Worm (Caenorhabditis elegans): ENCODE data around the gene tbx-37.

DNA sequence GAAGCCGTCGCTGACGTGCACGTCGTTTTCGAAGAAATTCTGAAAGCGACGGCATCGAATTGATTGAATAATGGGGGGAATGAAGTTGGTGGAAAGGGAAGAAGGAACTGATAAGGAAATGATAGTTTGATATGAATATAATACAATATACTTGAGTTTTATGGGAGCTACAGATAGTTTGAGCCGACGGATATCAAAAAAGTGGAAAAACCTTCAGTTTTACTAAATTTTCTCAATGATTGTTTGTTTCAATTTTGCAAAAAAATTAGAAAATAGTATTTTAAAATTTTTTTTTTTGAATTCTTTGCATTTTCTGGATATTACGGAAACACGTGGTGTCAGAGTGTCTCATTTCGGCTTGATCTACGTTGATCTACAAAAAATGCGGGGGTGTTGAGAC lies 43.9 kb upstream of the tbx-37 start, which contains the start of gene obr-1:
- TF ChIP-seq hlh-1 (tag; optimal IDR thresholded peaks at IDR 0.05) (no peak), mep-1 (tag; optimal IDR thresholded peaks at IDR 0.05) (no peak), unc-62 (GFP tag; optimal IDR thresholded peaks at IDR 0.05) (no peak)
